Worm (Caenorhabditis elegans) whole organism, young adult: ENCODE results near the gene kin-36.
A peak's percentile ranks its signal among the peaks of the same experiment; 100 is the strongest.

Source experiments
- B0035.1 ChIP-seq: sonication (generic microtip); optimal IDR thresholded peaks from 2 replicates; lab custom pipeline; 2016; ENCODE audit warnings: missing genetic modification characterization, mild to moderate bottlenecking, missing compliant biosample characterization, missing genotype, missing genetic modification reagents
- C06A6.2 ChIP-seq: fragments of 200-800 bp; sonication (Bioruptor generic); conservative IDR thresholded peaks from 2 replicates; pipeline ENCODE4 v1.3.6; 2022; ENCODE audit warnings: missing genetic modification characterization, missing compliant biosample characterization
- F23B12.7 ChIP-seq: sonication (generic microtip); optimal IDR thresholded peaks from 2 replicates; lab custom pipeline; 2017; ENCODE audit warnings: missing genetic modification characterization, mild to moderate bottlenecking, missing compliant biosample characterization, antibody characterized with exemption, moderate library complexity; ENCODE audit not compliant: insufficient read depth
- F55B11.4 ChIP-seq: sonication (generic microtip); optimal IDR thresholded peaks from 2 replicates; lab custom pipeline; 2016; ENCODE audit warnings: missing compliant biosample characterization, missing genetic modification characterization, borderline replicate concordance; ENCODE audit not compliant: insufficient read depth
- K11D2.4 ChIP-seq: fragments of 200-800 bp; sonication (Bioruptor generic); IDR thresholded peaks from 2 replicates; pipeline ENCODE4 v1.3.6; 2022; ENCODE audit warnings: missing genetic modification reagents, missing genetic modification characterization, missing compliant biosample characterization
- K12H6.12 ChIP-seq: fragments of 200-800 bp; sonication (Bioruptor generic); optimal IDR thresholded peaks from 2 replicates; lab custom pipeline; 2018; ENCODE audit warnings: mild to moderate bottlenecking, missing genetic modification characterization, missing compliant biosample characterization
- Y53F4B.3 ChIP-seq: fragments of 200-800 bp; sonication (Bioruptor generic); IDR thresholded peaks from 2 replicates; pipeline ENCODE4 v1.3.6; 2022; ENCODE audit warnings: missing genetic modification reagents, missing genetic modification characterization, missing compliant biosample characterization
- Y53G8AR.9 ChIP-seq: fragments of 200-800 bp; sonication (Bioruptor generic); conservative IDR thresholded peaks from 2 replicates; pipeline ENCODE4 v1.3.6; 2022; ENCODE audit warnings: missing genetic modification reagents, missing genetic modification characterization, missing compliant biosample characterization
- aptf-3 ChIP-seq: fragments of 200-800 bp; sonication (Bioruptor generic); IDR thresholded peaks from 2 replicates; pipeline ENCODE4 v1.3.6; 2022; ENCODE audit warnings: missing genetic modification characterization, missing compliant biosample characterization
- athp-1 ChIP-seq: sonication (generic microtip); optimal IDR thresholded peaks from 2 replicates; lab custom pipeline; 2017; ENCODE audit warnings: mild to moderate bottlenecking, missing genetic modification characterization, missing compliant biosample characterization
- bed-2 ChIP-seq: fragments of 200-800 bp; sonication (Bioruptor generic); IDR thresholded peaks from 2 replicates; pipeline ENCODE4 v1.3.6; 2022; ENCODE audit warnings: missing genetic modification reagents, missing genetic modification characterization, missing compliant biosample characterization
- ceh-27 ChIP-seq: fragments of 200-800 bp; sonication (Bioruptor generic); optimal IDR thresholded peaks from 2 replicates; lab custom pipeline; 2018; ENCODE audit warnings: mild to moderate bottlenecking, missing genetic modification characterization, moderate library complexity, missing compliant biosample characterization
- ceh-91 ChIP-seq: fragments of 200-800 bp; sonication (Bioruptor generic); IDR thresholded peaks from 2 replicates; pipeline ENCODE4 v1.3.6; 2022; ENCODE audit warnings: missing genetic modification reagents, missing genetic modification characterization, missing compliant biosample characterization
- chd-7 ChIP-seq: sonication (generic microtip); optimal IDR thresholded peaks from 2 replicates; lab custom pipeline; 2016; ENCODE audit warnings: mild to moderate bottlenecking, missing genetic modification characterization, moderate library complexity, missing compliant biosample characterization
- dpff-1 ChIP-seq: sonication (generic microtip); optimal IDR thresholded peaks from 2 replicates; lab custom pipeline; 2017; ENCODE audit warnings: mild to moderate bottlenecking, missing genetic modification characterization, missing compliant biosample characterization
- dpl-1 ChIP-seq: fragments of 150-350 bp; optimal IDR thresholded peaks from 2 replicates; lab custom pipeline; 2014; ENCODE audit warnings: missing biosample characterization, missing genetic modification reagents, missing genetic modification characterization
- ekl-4 ChIP-seq: fragments of 200-800 bp; sonication (Bioruptor generic); IDR thresholded peaks from 2 replicates; pipeline ENCODE4 v1.3.6; 2022; ENCODE audit warnings: missing genetic modification reagents, missing genetic modification characterization, missing compliant biosample characterization
- fkh-3 ChIP-seq: sonication (generic microtip); optimal IDR thresholded peaks from 2 replicates; lab custom pipeline; 2016; ENCODE audit warnings: mild to moderate bottlenecking, missing genetic modification characterization, missing compliant biosample characterization
- gei-17 ChIP-seq: fragments of 200-800 bp; sonication (Bioruptor generic); optimal IDR thresholded peaks from 2 replicates; lab custom pipeline; 2018; ENCODE audit warnings: mild to moderate bottlenecking, missing genetic modification characterization, missing compliant biosample characterization
- him-1 ChIP-seq: sonication (generic microtip); optimal IDR thresholded peaks from 2 replicates; lab custom pipeline; 2016; ENCODE audit warnings: missing genotype, missing genetic modification reagents, missing genetic modification characterization, missing compliant biosample characterization
- hsf-1 ChIP-seq: fragments of 200-800 bp; sonication (Bioruptor generic); IDR thresholded peaks from 2 replicates; pipeline ENCODE4 v1.3.6; 2022; ENCODE audit warnings: missing genetic modification reagents, missing genetic modification characterization, missing compliant biosample characterization
- lag-1 ChIP-seq: fragments of 200-800 bp; sonication (Bioruptor generic); IDR thresholded peaks from 2 replicates; pipeline ENCODE4 v1.3.6; 2022; ENCODE audit warnings: missing genetic modification reagents, missing genetic modification characterization, missing compliant biosample characterization
- let-526 ChIP-seq: fragments of 200-800 bp; sonication (Bioruptor generic); IDR thresholded peaks from 2 replicates; pipeline ENCODE4 v1.3.6; 2022; ENCODE audit warnings: missing genetic modification reagents, missing genetic modification characterization, missing compliant biosample characterization
- lin-26 ChIP-seq: fragments of 200-800 bp; sonication (Bioruptor generic); IDR thresholded peaks from 2 replicates; pipeline ENCODE4 v1.3.6; 2022; ENCODE audit warnings: missing genetic modification reagents, missing genetic modification characterization, missing compliant biosample characterization
- lin-35 ChIP-seq, 3 experiments: fragments of 150-350 bp in 2 of 3; sonication (generic microtip) in 1 of 3; optimal IDR thresholded peaks; 2 replicates each; lab custom pipeline; 2014 to 2018; ENCODE audit warnings: missing biosample characterization in 3 of 3, missing genetic modification characterization in 3 of 3, missing genetic modification reagents in 3 of 3
- madf-3 ChIP-seq: fragments of 200-800 bp; sonication (Bioruptor generic); IDR thresholded peaks from 2 replicates; pipeline ENCODE4 v1.3.6; 2022; ENCODE audit warnings: missing genetic modification reagents, missing genetic modification characterization, missing compliant biosample characterization
- madf-6 ChIP-seq: fragments of 200-800 bp; sonication (Bioruptor generic); IDR thresholded peaks from 2 replicates; pipeline ENCODE4 v1.3.6; 2022; ENCODE audit warnings: missing genetic modification reagents, missing genetic modification characterization, missing compliant biosample characterization
- nhr-90 ChIP-seq: sonication (generic microtip); optimal IDR thresholded peaks from 2 replicates; lab custom pipeline; 2016; ENCODE audit warnings: missing genotype, mild to moderate bottlenecking, missing genetic modification characterization, missing compliant biosample characterization
- rcor-1 ChIP-seq: fragments of 200-800 bp; sonication (Bioruptor generic); IDR thresholded peaks from 2 replicates; pipeline ENCODE4 v1.3.6; 2022; ENCODE audit warnings: missing genetic modification reagents, missing genetic modification characterization, missing compliant biosample characterization
- snpc-4 ChIP-seq, 5 experiments: fragments of 150-350 bp in 1 of 5; sonication (generic microtip) in 4 of 5; optimal IDR thresholded peaks; 2 replicates each; lab custom pipeline; 2014 to 2018; ENCODE audit warnings: missing genetic modification characterization in 5 of 5, missing biosample characterization in 3 of 5, antibody characterized with exemption in 2 of 5, mild to moderate bottlenecking in 2 of 5, missing compliant biosample characterization in 2 of 5, missing genotype in 2 of 5, moderate library complexity in 2 of 5, missing genetic modification reagents in 1 of 5
- sptf-2 ChIP-seq: fragments of 200-800 bp; sonication (Bioruptor generic); optimal IDR thresholded peaks from 2 replicates; lab custom pipeline; 2018; ENCODE audit warnings: mild to moderate bottlenecking, missing genetic modification characterization, missing compliant biosample characterization
- zim-3 ChIP-seq: sonication (generic microtip); optimal IDR thresholded peaks from 2 replicates; lab custom pipeline; 2017; ENCODE audit warnings: mild to moderate bottlenecking, missing genetic modification characterization, moderate library complexity, missing compliant biosample characterization
- ztf-22 ChIP-seq: fragments of 200-800 bp; sonication (Bioruptor generic); optimal IDR thresholded peaks from 2 replicates; lab custom pipeline; 2018; ENCODE audit warnings: mild to moderate bottlenecking, missing genetic modification characterization, moderate library complexity, missing compliant biosample characterization
- ztf-26 ChIP-seq: sonication (generic microtip); optimal IDR thresholded peaks from 2 replicates; lab custom pipeline; 2017; ENCODE audit warnings: missing genetic modification characterization, missing compliant biosample characterization
- ztf-28 ChIP-seq: fragments of 200-800 bp; sonication (Bioruptor generic); IDR thresholded peaks from 2 replicates; pipeline ENCODE4 v1.3.6; 2022; ENCODE audit warnings: missing genetic modification reagents, missing genetic modification characterization, missing compliant biosample characterization

kin-36 gene

DNA sequence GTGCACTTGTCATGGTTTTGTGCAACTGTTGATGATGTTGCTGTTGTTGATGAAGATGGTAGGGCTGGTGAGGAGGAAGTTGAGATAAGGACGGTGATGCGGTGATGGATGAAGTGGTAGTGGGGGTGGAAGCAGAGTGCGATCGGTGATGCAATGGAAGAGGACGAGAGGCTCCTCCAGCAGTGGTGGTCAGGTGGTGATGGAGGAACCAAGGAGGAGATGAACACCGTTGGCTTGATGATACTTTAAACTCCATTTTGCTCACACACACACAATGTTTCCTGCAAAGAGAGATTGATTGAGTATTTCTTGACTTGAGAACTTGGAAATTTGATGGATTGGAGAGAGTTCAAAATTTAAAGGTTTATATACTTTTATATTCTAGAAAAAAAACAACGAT lies 41.0 kb upstream of the kin-36 start, which contains the start of gene F19C7.8:
TSS of gene F19C7.8 (minus strand) at position 256 of the 400 bp plus-strand sequence.
- no peak for TF ChIP-seq dpff-1 (tag; lab: Kevin White, UChicago)
- TF ChIP-seq ztf-28 (GFP tag; lab: Robert Waterston, UW): 0 out of 2 replicates have a peak, but pooled peaks have one; percentile 41
- TF ChIP-seq lin-26 (GFP tag; lab: Robert Waterston, UW): 0 out of 2 replicates have a peak, but pooled peaks have one; percentile 13

ce11 chrIV:4639352-4639751 lies 39.5 kb upstream of the kin-36 start:
- TF ChIP-seq madf-3 (GFP tag; lab: Robert Waterston, UW) (no peak), F55B11.4 (tag; lab: Kevin White, UChicago) (no peak), aptf-3 (GFP tag; lab: Robert Waterston, UW) (no peak), gei-17 (GFP tag; lab: Kevin White, UChicago) (no peak), lag-1 (GFP tag; lab: Robert Waterston, UW) (no peak), C06A6.2 (GFP tag; lab: Robert Waterston, UW) (no peak)

DNA sequence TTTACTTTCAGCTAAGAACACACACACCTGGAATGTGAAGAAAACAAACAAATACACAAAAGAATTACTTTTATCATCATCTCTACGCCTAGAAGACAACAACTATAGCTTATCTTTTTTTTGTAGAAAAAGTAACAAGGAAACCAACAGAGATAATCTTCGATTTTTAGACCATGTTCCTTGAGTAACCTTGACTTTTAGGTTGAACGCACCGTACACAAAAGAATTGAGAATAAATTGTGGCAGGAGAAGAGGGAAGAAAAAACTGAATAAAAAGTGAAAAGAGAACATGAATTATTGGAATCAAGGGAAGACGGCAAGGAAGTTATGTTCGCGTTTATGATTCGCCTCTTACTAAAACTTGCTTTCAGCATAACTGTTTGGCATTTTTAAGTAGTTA lies 37.9 kb upstream of the kin-36 start:
- TF ChIP-seq ztf-22: no peak
- TF ChIP-seq ztf-26 (tag; lab: Kevin White, UChicago): peak; percentile 18

DNA sequence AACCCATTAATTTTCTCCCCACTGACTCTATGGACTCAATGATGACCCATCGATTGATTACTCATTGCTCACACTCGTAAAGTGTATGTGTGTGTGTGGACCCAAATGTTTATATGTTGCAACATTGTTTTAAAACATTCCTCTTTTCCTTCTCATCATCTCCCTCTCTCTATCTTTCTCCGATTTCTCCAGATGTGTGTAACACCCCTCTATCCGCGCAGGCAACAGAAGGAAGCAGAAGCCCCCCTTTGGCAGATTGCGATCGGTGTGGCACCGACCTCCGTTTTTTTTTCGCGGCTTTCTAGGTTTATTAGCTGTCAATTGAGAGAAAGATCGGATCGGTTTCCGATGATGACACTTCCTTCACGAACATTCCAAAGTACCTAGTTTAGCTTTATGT lies 35.2 kb upstream of the kin-36 start:
- no peak for TF ChIP-seq nhr-90 (tag; lab: Kevin White, UChicago)
- TF ChIP-seq madf-6 (GFP tag; lab: Robert Waterston, UW): no peak
- no peak for TF ChIP-seq ceh-27 (GFP tag; lab: Kevin White, UChicago)
- TF ChIP-seq snpc-4 (GFP tag; optimal IDR thresholded peaks at IDR 0.05; lab: Kevin White, UChicago): no peak
- no peak for TF ChIP-seq snpc-4 (tag; optimal IDR thresholded peaks at IDR 0.05; lab: Kevin White, UChicago)
- TF ChIP-seq madf-3 (GFP tag; lab: Robert Waterston, UW): no peak
- TF ChIP-seq rcor-1 (GFP tag; lab: Robert Waterston, UW): no peak
- TF ChIP-seq lin-26 (GFP tag; lab: Robert Waterston, UW): no peak
- no peak for TF ChIP-seq F23B12.7 (tag; lab: Kevin White, UChicago)
- TF ChIP-seq ekl-4 (GFP tag; lab: Robert Waterston, UW): no peak
- no peak for TF ChIP-seq fkh-3 (tag; lab: Kevin White, UChicago)
- no peak for TF ChIP-seq lin-35 (GFP tag; optimal IDR thresholded peaks at IDR 0.05; lab: Kevin White, UChicago)
- TF ChIP-seq athp-1 (tag; lab: Kevin White, UChicago): no peak
- TF ChIP-seq let-526 (GFP tag; lab: Robert Waterston, UW): no peak
- TF ChIP-seq Y53F4B.3: no peak
- no peak for TF ChIP-seq Y53G8AR.9 (GFP tag; lab: Robert Waterston, UW)
- TF ChIP-seq B0035.1 (tag; lab: Kevin White, UChicago): no peak
- TF ChIP-seq zim-3: no peak
- no peak for TF ChIP-seq sptf-2 (GFP tag; lab: Kevin White, UChicago)
- no peak for TF ChIP-seq K11D2.4 (GFP tag; lab: Robert Waterston, UW)

ce11 chrIV:4645243-4645642 lies 33.6 kb upstream of the kin-36 start:
- TF ChIP-seq chd-7: no peak
- TF ChIP-seq madf-6 (GFP tag; lab: Robert Waterston, UW): no peak
- TF ChIP-seq hsf-1 (GFP tag; lab: Robert Waterston, UW): no peak
- TF ChIP-seq bed-2 (GFP tag; lab: Robert Waterston, UW): no peak
- no peak for TF ChIP-seq him-1 (tag; lab: Kevin White, UChicago)
- TF ChIP-seq ztf-26 (tag; lab: Kevin White, UChicago): no peak
- no peak for TF ChIP-seq nhr-90 (tag; lab: Kevin White, UChicago)
- no peak for TF ChIP-seq dpl-1 (GFP tag; lab: Kevin White, UChicago)
- no peak for TF ChIP-seq ceh-91 (GFP tag; lab: Robert Waterston, UW)
- TF ChIP-seq K12H6.12 (tag; lab: Kevin White, UChicago): no peak
- TF ChIP-seq sptf-2 (GFP tag; lab: Kevin White, UChicago): no peak
- TF ChIP-seq fkh-3 (tag; lab: Kevin White, UChicago): no peak
